Worm (Caenorhabditis elegans): Measurements from ENCODE around the gene C07D8.6.

Gene C07D8.6

ce11 chrX:7334302-7334724 lies 7.0 kb upstream of the C07D8.6 start, which contains the start of gene epg-7 (continued):
- peak; percentile 49 for TF ChIP-seq F23B12.7 (tag; optimal IDR thresholded peaks at IDR 0.05; ENCODE audit: insufficient read depth)
- TF ChIP-seq Y95B8A.8 (GFP tag; IDR thresholded peaks at IDR 0.05) = 0 out of 2 replicates have a peak, but pooled peaks have one; percentile 35
- peak; percentile 90 for TF ChIP-seq pha-4 (tag; optimal IDR thresholded peaks at IDR 0.05)
- TF ChIP-seq F52B5.7 (tag; optimal IDR thresholded peaks at IDR 0.05) = no peak
- TF ChIP-seq hlh-26 (GFP tag; conservative IDR thresholded peaks at IDR 0.05) = no peak
- TF ChIP-seq lin-54 (GFP tag; optimal IDR thresholded peaks at IDR 0.05) = peak; percentile 64
- peak; percentile 91 for TF ChIP-seq lir-1 (GFP tag; conservative IDR thresholded peaks at IDR 0.05)
- no peak for TF ChIP-seq nhr-27 (tag; optimal IDR thresholded peaks at IDR 0.05)
- TF ChIP-seq tbx-9 (tag; optimal IDR thresholded peaks at IDR 0.05; ENCODE audit: borderline replicate concordance) = no peak
- no peak for TF ChIP-seq egl-18 (GFP tag; IDR thresholded peaks at IDR 0.05)
- TF ChIP-seq dox-1 (GFP tag; IDR thresholded peaks at IDR 0.05) = peak; percentile 91
- TF ChIP-seq tbp1 (GFP tag; optimal IDR thresholded peaks at IDR 0.05) = peak; percentile 66
- TF ChIP-seq Y56A3A.18 (GFP tag; IDR thresholded peaks at IDR 0.05) = 0 out of 2 replicates have a peak, but pooled peaks have one; percentile 51
- TF ChIP-seq ets-4 (GFP tag; optimal IDR thresholded peaks at IDR 0.05) = peak; percentile 86
- TF ChIP-seq egl-44 (GFP tag; IDR thresholded peaks at IDR 0.05) = peak; percentile 83; the same call in 1 of the 2 replicates
- TF ChIP-seq somi-1 (GFP tag; optimal IDR thresholded peaks at IDR 0.05) = peak; percentile 81
- no peak for TF ChIP-seq ztf-28 (GFP tag; IDR thresholded peaks at IDR 0.05)
- TF ChIP-seq athp-1 (tag; optimal IDR thresholded peaks at IDR 0.05) = peak; percentile 85
- peak; percentile 62 for TF ChIP-seq tlf-1 (GFP tag; optimal IDR thresholded peaks at IDR 0.05)
- no peak for TF ChIP-seq hlh-12 (tag; optimal IDR thresholded peaks at IDR 0.05)
- TF ChIP-seq F57C9.4 (tag; optimal IDR thresholded peaks at IDR 0.05) = no peak
- no peak for TF ChIP-seq F33H1.4 (GFP tag; IDR thresholded peaks at IDR 0.05)
- no peak for TF ChIP-seq nhr-120 (GFP tag; IDR thresholded peaks at IDR 0.05)
- TF ChIP-seq lin-40 (tag; optimal IDR thresholded peaks at IDR 0.05) = peak; percentile 96
- peak; percentile 93 for TF ChIP-seq nfyb-1 (GFP tag; IDR thresholded peaks at IDR 0.05)
- TF ChIP-seq cebp-1 (GFP tag; IDR thresholded peaks at IDR 0.05) = peak; percentile 86
- peak; percentile 96 for TF ChIP-seq cebp-1 (tag; optimal IDR thresholded peaks at IDR 0.05)
- TF ChIP-seq F55B11.4 (tag; optimal IDR thresholded peaks at IDR 0.05; ENCODE audit: borderline replicate concordance, insufficient read depth) = no peak
- TF ChIP-seq ekl-4 (GFP tag; IDR thresholded peaks at IDR 0.05) = peak; percentile 80
- TF ChIP-seq B0261.1 (tag; optimal IDR thresholded peaks at IDR 0.05) = peak; percentile 5
- TF ChIP-seq atf-7 (tag; optimal IDR thresholded peaks at IDR 0.05) = peak; percentile 83
- no peak for TF ChIP-seq nfya-1 (tag; optimal IDR thresholded peaks at IDR 0.05; ENCODE audit: borderline replicate concordance, insufficient read depth)
- TF ChIP-seq gei-17 (GFP tag; optimal IDR thresholded peaks at IDR 0.05) = peak; percentile 86
- no peak for TF ChIP-seq lin-26 (GFP tag; IDR thresholded peaks at IDR 0.05)
- TF ChIP-seq ztf-18 (tag; optimal IDR thresholded peaks at IDR 0.05) = peak; percentile 57
- TF ChIP-seq zim-3 (tag; optimal IDR thresholded peaks at IDR 0.05) = no peak
- no peak for TF ChIP-seq nfya-2 (GFP tag; IDR thresholded peaks at IDR 0.05)
- no peak for TF ChIP-seq Y53F4B.3 (GFP tag; IDR thresholded peaks at IDR 0.05)
- TF ChIP-seq ztf-25 (GFP tag; IDR thresholded peaks at IDR 0.05) = 0 out of 2 replicates have a peak, but pooled peaks have one; percentile 26
- no peak for TF ChIP-seq dpl-1 (GFP tag; optimal IDR thresholded peaks at IDR 0.05)
- TF ChIP-seq B0035.1 (tag; optimal IDR thresholded peaks at IDR 0.05) = no peak
- TF ChIP-seq chd-7 (tag; optimal IDR thresholded peaks at IDR 0.05) = peak; percentile 90
- TF ChIP-seq B0019.2 (GFP tag; conservative IDR thresholded peaks at IDR 0.05) = no peak
- TF ChIP-seq K11D2.4 (GFP tag; IDR thresholded peaks at IDR 0.05) = peak; percentile 84
- TF ChIP-seq lsl-1 (GFP tag; optimal IDR thresholded peaks at IDR 0.05) = no peak
- peak; percentile 90 for TF ChIP-seq ztf-26 (tag; optimal IDR thresholded peaks at IDR 0.05)
- TF ChIP-seq C06A6.2 (GFP tag; conservative IDR thresholded peaks at IDR 0.05) = peak; percentile 87
- no peak for TF ChIP-seq F37B4.10 (GFP tag; IDR thresholded peaks at IDR 0.05)
- TF ChIP-seq ceh-100 (GFP tag; IDR thresholded peaks at IDR 0.05) = no peak
